Fruit fly (Drosophila melanogaster): ENCODE results near the gene CG10472.
A peak's percentile ranks its signal among the peaks of the same experiment; 100 is the strongest.

Gene CG10472

dm6 chr3L:6054803-6055202 lies 7.9 kb downstream of the CG10472 start, which contains the start of gene tant (continued):
- TF ChIP-seq MESR4 (GFP tag; optimal IDR thresholded peaks at IDR 0.05) (no peak), ham (GFP tag; IDR thresholded peaks at IDR 0.05) (no peak), Hr51 (GFP tag; optimal IDR thresholded peaks at IDR 0.05) (no peak), Tbp (GFP tag; optimal IDR thresholded peaks at IDR 0.05) (no peak), CG7786 (GFP tag; optimal IDR thresholded peaks at IDR 0.05) (no peak), MTF-1 (GFP tag; optimal IDR thresholded peaks at IDR 0.05; ENCODE audit: borderline replicate concordance) (no peak), sna (GFP tag; IDR thresholded peaks at IDR 0.05; ENCODE audit: partially characterized antibody) (peak; percentile 92), CG12659 (GFP tag; optimal IDR thresholded peaks at IDR 0.05) (peak; percentile 38), BtbVII (GFP tag; optimal IDR thresholded peaks at IDR 0.05) (no peak), CG10431 (GFP tag; optimal IDR thresholded peaks at IDR 0.05) (no peak), Max (GFP tag; optimal IDR thresholded peaks at IDR 0.05) (peak; percentile 6), CG13624 (GFP tag; optimal IDR thresholded peaks at IDR 0.05) (peak; percentile 2), fd96Cb (tag; optimal IDR thresholded peaks at IDR 0.05) (no peak), CG10366 (GFP tag; IDR thresholded peaks at IDR 0.05) (no peak), tgo (GFP tag; IDR thresholded peaks at IDR 0.05) (no peak), mirr (GFP tag; optimal IDR thresholded peaks at IDR 0.05) (no peak), CG6254 (GFP tag; optimal IDR thresholded peaks at IDR 0.05) (no peak), CG1647 (GFP tag; optimal IDR thresholded peaks at IDR 0.05) (no peak), Dbx (GFP tag; IDR thresholded peaks at IDR 0.05) (no peak), CG10565 (GFP tag; optimal IDR thresholded peaks at IDR 0.05) (no peak), gsb (GFP tag; IDR thresholded peaks at IDR 0.05) (no peak), ara (GFP tag; IDR thresholded peaks at IDR 0.05) (no peak), Nf-YA (GFP tag; IDR thresholded peaks at IDR 0.05) (no peak), gem (tag; optimal IDR thresholded peaks at IDR 0.05) (peak; percentile 13), HLH54F (GFP tag; optimal IDR thresholded peaks at IDR 0.05) (no peak), CG13296 (GFP tag; optimal IDR thresholded peaks at IDR 0.05) (no peak), Atf6 (GFP tag; IDR thresholded peaks at IDR 0.05) (no peak), CG17385 (GFP tag; optimal IDR thresholded peaks at IDR 0.05) (no peak), cas (GFP tag; IDR thresholded peaks at IDR 0.05) (no peak), Xbp1 (GFP tag; optimal IDR thresholded peaks at IDR 0.05) (peak; percentile 11), tll (GFP tag; optimal IDR thresholded peaks at IDR 0.05) (peak; percentile 7 to 33), CG14014 (GFP tag; IDR thresholded peaks at IDR 0.05) (no peak), CG12104 (GFP tag; optimal IDR thresholded peaks at IDR 0.05) (no peak), sens (GFP tag) (peak; percentile 75), CG15011 (GFP tag; optimal IDR thresholded peaks at IDR 0.05) (no peak), chinmo (GFP tag; IDR thresholded peaks at IDR 0.05; ENCODE audit: partially characterized antibody) (peak; percentile 24; the same call in 1 of the 4 replicates), hbn (GFP tag; IDR thresholded peaks at IDR 0.05; ENCODE audit: partially characterized antibody) (peak; percentile 79), HmgZ (tag; optimal IDR thresholded peaks at IDR 0.05) (peak; percentile 49), Gsc (GFP tag; IDR thresholded peaks at IDR 0.05) (no peak), tx (GFP tag; optimal IDR thresholded peaks at IDR 0.05) (no peak), CG15269 (tag; optimal IDR thresholded peaks at IDR 0.05) (no peak), CG7357 (GFP tag; IDR thresholded peaks at IDR 0.05) (no peak), CTCF (GFP tag; optimal IDR thresholded peaks at IDR 0.05) (peak; percentile 68), CG42726 (GFP tag; IDR thresholded peaks at IDR 0.05; ENCODE audit: partially characterized antibody) (peak; percentile 74; the same call in 1 of the 2 replicates), grn (GFP tag; optimal IDR thresholded peaks at IDR 0.05) (no peak), Sry-β (GFP tag; optimal IDR thresholded peaks at IDR 0.05) (no peak), zfh2 (GFP tag; optimal IDR thresholded peaks at IDR 0.05) (peak; percentile 3), luna (GFP tag; optimal IDR thresholded peaks at IDR 0.05) (no peak), grau (tag; optimal IDR thresholded peaks at IDR 0.05) (no peak), vnd (GFP tag; IDR thresholded peaks at IDR 0.05; ENCODE audit: partially characterized antibody) (peak; percentile 88), CG8944 (GFP tag; optimal IDR thresholded peaks at IDR 0.05) (no peak), CG17361 (GFP tag; IDR thresholded peaks at IDR 0.05) (peak; percentile 57; the same call in 2 of the 3 replicates)

Data from whole organism, embryonic.